Fruit fly (Drosophila melanogaster): Measurements from ENCODE around the gene TrpRS-m.

dm6 chr3L:17817821-17818220, 31.7 kb upstream of the TrpRS-m start, which contains the start of gene Ir75a:
- TF ChIP-seq chn (GFP tag; optimal IDR thresholded peaks at IDR 0.05) (no peak), sug (tag; optimal IDR thresholded peaks at IDR 0.05) (no peak), Side (GFP tag; optimal IDR thresholded peaks at IDR 0.05) (no peak), CG9609 (GFP tag; optimal IDR thresholded peaks at IDR 0.05) (no peak), CG11093 (GFP tag; IDR thresholded peaks at IDR 0.05) (no peak), CG17359 (tag; optimal IDR thresholded peaks at IDR 0.05) (no peak), kni (GFP tag; optimal IDR thresholded peaks at IDR 0.05) (no peak), CG10209 (GFP tag; optimal IDR thresholded peaks at IDR 0.05) (no peak), sisA (GFP tag; IDR thresholded peaks at IDR 0.05) (no peak), CG13775 (GFP tag; optimal IDR thresholded peaks at IDR 0.05) (no peak), CG7745 (tag; optimal IDR thresholded peaks at IDR 0.05) (no peak), Sin3A (optimal IDR thresholded peaks at IDR 0.05) (no peak), inv (GFP tag; IDR thresholded peaks at IDR 0.05; ENCODE audit: partially characterized antibody) (no peak), CG10543 (GFP tag; optimal IDR thresholded peaks at IDR 0.05) (no peak)
